Worm (Caenorhabditis elegans): ENCODE measurements around the gene F58H7.1.

Gene F58H7.1

DNA sequence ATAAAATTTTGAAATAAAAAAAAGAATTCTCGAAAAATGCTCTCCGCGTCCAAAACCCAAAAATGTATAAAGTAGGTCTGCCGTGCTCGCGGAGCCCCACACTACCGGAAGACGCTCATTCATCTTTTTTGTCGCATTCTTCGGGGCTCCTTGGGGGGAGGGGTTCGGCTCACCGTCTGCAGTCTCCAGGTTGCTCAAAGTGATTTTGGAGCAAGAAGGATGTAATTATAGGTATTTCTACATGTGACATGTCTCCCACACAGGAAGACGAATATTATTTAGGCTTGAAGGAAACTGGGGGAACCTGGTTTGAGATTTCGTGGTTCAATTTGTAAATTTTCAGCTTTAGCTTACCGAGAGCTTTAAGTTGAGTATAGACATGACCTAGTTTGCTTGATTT lies at the start of gene F58H7.1:
Gene F58H7.1 (minus strand): TSS at position 101 of the 400 bp plus-strand sequence.
- TF ChIP-seq lin-38 (GFP tag; IDR thresholded peaks at IDR 0.05) = no peak
- TF ChIP-seq Y105C5A.15 (GFP tag; IDR thresholded peaks at IDR 0.05) = no peak
- no peak for TF ChIP-seq nhr-111 (GFP tag; optimal IDR thresholded peaks at IDR 0.05)
- no peak for TF ChIP-seq ztf-11 (tag; optimal IDR thresholded peaks at IDR 0.05)
- TF ChIP-seq spr-3 (GFP tag; optimal IDR thresholded peaks at IDR 0.05) = no peak
- TF ChIP-seq daf-12 (tag; optimal IDR thresholded peaks at IDR 0.05) = no peak
- TF ChIP-seq snpc-4 (tag; optimal IDR thresholded peaks at IDR 0.05) = no peak
- no peak for TF ChIP-seq fkh-10 (GFP tag; optimal IDR thresholded peaks at IDR 0.05)
- no peak for TF ChIP-seq madf-9 (GFP tag; conservative IDR thresholded peaks at IDR 0.05)
- no peak for TF ChIP-seq zag-1 (tag; optimal IDR thresholded peaks at IDR 0.05)
- no peak for TF ChIP-seq unc-130 (GFP tag; optimal IDR thresholded peaks at IDR 0.05)
- no peak for TF ChIP-seq sdz-12 (GFP tag; optimal IDR thresholded peaks at IDR 0.05)
- no peak for TF ChIP-seq nhr-6 (tag; optimal IDR thresholded peaks at IDR 0.05)
- TF ChIP-seq F10B5.3 (tag; optimal IDR thresholded peaks at IDR 0.05) = no peak
- no peak for TF ChIP-seq set-16 (GFP tag; IDR thresholded peaks at IDR 0.05)
- TF ChIP-seq nhr-76 (tag; optimal IDR thresholded peaks at IDR 0.05) = no peak
- no peak for TF ChIP-seq daf-16 (GFP tag; optimal IDR thresholded peaks at IDR 0.05)
- no peak for TF ChIP-seq daf-16 (tag; optimal IDR thresholded peaks at IDR 0.05)
- no peak for TF ChIP-seq ceh-20 (GFP tag; IDR thresholded peaks at IDR 0.05)
- TF ChIP-seq mdt-29 (GFP tag; IDR thresholded peaks at IDR 0.05) = no peak

ce11 chrIV:983558-983957 lies 47.9 kb upstream of the F58H7.1 start:
- TF ChIP-seq ceh-28 (tag; optimal IDR thresholded peaks at IDR 0.05) = peak; percentile 100
- no peak for TF ChIP-seq dmd-6 (GFP tag; IDR thresholded peaks at IDR 0.05)
- no peak for TF ChIP-seq dmd-9 (GFP tag; IDR thresholded peaks at IDR 0.05)

DNA sequence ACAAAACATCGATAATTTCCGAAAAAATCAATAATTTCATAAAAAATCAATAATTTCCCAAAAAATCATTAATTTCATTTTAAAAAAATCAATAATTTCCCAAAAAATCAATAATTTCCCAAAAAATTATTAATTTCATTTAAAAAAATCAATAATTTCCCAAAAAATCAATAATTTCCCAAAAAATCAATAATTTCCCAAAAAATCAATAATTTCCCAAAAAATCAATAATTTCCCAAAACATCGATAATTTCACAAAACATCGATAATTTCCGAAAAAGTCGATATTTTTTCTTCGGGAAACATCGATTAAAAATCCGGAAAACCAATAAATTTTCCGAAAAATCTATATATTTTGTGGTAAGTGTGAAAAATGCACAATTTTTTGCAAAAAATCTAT lies 42.7 kb upstream of the F58H7.1 start:
- TF ChIP-seq ceh-28 (tag; optimal IDR thresholded peaks at IDR 0.05) = peak; percentile 74

DNA sequence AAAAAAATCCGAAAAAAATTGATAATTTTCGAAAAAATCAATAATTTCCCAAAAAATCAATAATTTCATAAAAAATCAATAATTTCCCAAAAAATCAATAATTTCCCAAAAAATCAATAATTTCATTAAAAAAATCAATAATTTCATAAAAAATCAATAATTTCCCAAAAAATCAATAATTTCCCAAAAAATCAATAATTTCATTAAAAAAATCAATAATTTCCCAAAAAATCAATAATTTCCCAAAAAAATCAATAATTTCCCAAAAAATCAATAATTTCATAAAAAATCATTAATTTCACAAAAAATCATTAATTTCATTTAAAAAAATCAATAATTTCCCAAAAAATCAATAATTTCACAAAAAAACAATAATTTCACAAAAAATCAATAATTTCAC lies 42.2 kb upstream of the F58H7.1 start:
- TF ChIP-seq ceh-28 (tag; optimal IDR thresholded peaks at IDR 0.05) (peak; percentile 91), F44E2.7 (GFP tag; IDR thresholded peaks at IDR 0.05) (0 out of 2 replicates have a peak, but pooled peaks have one; percentile 29)

ce11 chrIV:976372-976771 lies 40.7 kb upstream of the F58H7.1 start:
- TF ChIP-seq nhr-28 (tag; optimal IDR thresholded peaks at IDR 0.05) (peak; percentile 15), php-3 (GFP tag; IDR thresholded peaks at IDR 0.05) (0 out of 2 replicates have a peak, but pooled peaks have one; percentile 12), pqm-1 (tag; optimal IDR thresholded peaks at IDR 0.05) (peak; percentile 22), ZK337.2 (GFP tag; IDR thresholded peaks at IDR 0.05) (no peak)

DNA sequence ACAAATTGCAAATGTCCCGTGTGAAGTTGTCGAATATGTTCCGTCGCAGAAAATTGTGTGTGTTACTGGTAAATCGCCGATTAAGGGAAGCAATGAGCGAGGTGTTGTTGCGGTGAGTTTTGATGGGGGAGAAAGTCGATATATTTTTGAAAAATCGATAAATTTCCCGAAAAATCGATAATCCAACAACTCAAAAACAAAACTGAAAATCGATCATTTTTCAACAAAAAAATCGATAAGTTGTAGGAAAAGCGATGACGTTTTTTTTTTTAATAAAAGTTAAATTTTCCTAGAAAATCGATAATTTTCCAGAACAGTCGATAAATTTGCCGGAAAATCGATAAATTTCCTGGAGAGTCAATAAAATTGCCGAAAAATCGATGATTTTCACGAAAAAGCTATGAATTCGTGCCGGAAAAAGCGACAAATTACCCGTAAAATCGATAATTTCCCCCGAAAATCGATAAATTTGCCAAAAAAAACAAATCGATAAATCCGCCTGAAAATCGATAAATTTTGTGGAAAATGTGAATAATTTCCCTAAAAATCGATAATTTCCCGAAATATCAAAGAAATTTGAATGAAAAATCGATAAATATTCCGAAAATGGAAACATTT lies 37.3 kb upstream of the F58H7.1 start:
- TF ChIP-seq ceh-28 (tag; optimal IDR thresholded peaks at IDR 0.05) (peak; percentile 90), unc-130 (GFP tag; optimal IDR thresholded peaks at IDR 0.05) (no peak)

DNA sequence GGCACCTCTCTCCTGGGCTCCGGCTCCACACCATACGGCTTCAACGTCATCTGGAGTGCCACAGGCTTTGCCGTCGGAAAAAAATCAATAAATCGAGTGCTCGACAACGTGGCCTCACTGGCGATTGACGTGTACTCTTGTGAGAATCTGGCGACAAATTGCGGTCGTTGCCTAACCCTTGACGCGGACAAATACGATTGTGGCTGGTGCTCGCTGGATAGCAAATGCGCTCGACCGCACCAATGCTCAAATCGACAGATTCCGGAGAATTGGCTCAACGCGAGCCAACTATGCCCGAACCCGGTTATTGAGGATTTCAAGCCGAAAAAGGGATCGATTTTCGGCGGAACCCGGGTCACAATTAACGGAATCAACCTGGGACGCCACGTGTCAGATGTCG lies 36.8 kb upstream of the F58H7.1 start:
- TF ChIP-seq D1046.2 (GFP tag; IDR thresholded peaks at IDR 0.05) (0 out of 2 replicates have a peak, but pooled peaks have one; percentile 51), mes-2 (tag; optimal IDR thresholded peaks at IDR 0.05; ENCODE audit: poor library complexity, severe bottlenecking) (no peak), ztf-11 (tag; optimal IDR thresholded peaks at IDR 0.05) (no peak), set-16 (GFP tag; IDR thresholded peaks at IDR 0.05) (0 out of 2 replicates have a peak, but pooled peaks have one; percentile 19), nhr-77 (tag; optimal IDR thresholded peaks at IDR 0.05) (no peak), R02D3.7 (tag; optimal IDR thresholded peaks at IDR 0.05) (no peak), madf-5 (GFP tag; IDR thresholded peaks at IDR 0.05) (no peak)
